Worm (Caenorhabditis elegans): Measurements from ENCODE around the gene C24D10.2.

ce11 chrIV:5188051-5188450, 24.9 kb downstream of the C24D10.2 start:
- TF ChIP-seq med-1 (GFP tag; optimal IDR thresholded peaks at IDR 0.05; ENCODE audit: insufficient read depth): no peak
- no peak for TF ChIP-seq ref-1 (GFP tag; conservative IDR thresholded peaks at IDR 0.05)
- no peak for TF ChIP-seq ztf-29 (GFP tag; IDR thresholded peaks at IDR 0.05)

Data from whole organism, midembryonic.